Worm (Caenorhabditis elegans) whole organism, early embryonic: ENCODE measurements around the gene srxa-19.

Source experiments
- B0310.2 ChIP-seq: sonication (generic microtip); optimal IDR thresholded peaks from 2 replicates; lab custom pipeline; 2016; ENCODE audit warnings: mild to moderate bottlenecking, missing genetic modification characterization, missing compliant biosample characterization
- ama-1 ChIP-seq: fragments of 150-350 bp; optimal IDR thresholded peaks from 2 replicates; lab custom pipeline; 2014
- ceh-13 ChIP-seq: fragments of 200-800 bp; sonication (Bioruptor generic); optimal IDR thresholded peaks from 2 replicates; lab custom pipeline; 2018; ENCODE audit warnings: mild to moderate bottlenecking, missing genetic modification characterization, missing compliant biosample characterization
- flt-1 ChIP-seq: fragments of 200-800 bp; sonication (Bioruptor generic); IDR thresholded peaks from 2 replicates; pipeline ENCODE4 v1.3.6; 2022; ENCODE audit warnings: missing genetic modification characterization, missing compliant biosample characterization
- hmbx-1 ChIP-seq: sonication (generic microtip); optimal IDR thresholded peaks from 2 replicates; lab custom pipeline; 2016; ENCODE audit warnings: mild to moderate bottlenecking, missing genetic modification characterization, missing compliant biosample characterization
- hmg-4 ChIP-seq: fragments of 200-800 bp; sonication (Bioruptor generic); optimal IDR thresholded peaks from 2 replicates; lab custom pipeline; 2018; ENCODE audit warnings: mild to moderate bottlenecking, missing genetic modification characterization, missing compliant biosample characterization
- hnd-1 ChIP-seq: sonication (generic microtip); optimal IDR thresholded peaks from 2 replicates; lab custom pipeline; 2016; ENCODE audit warnings: missing genetic modification characterization, missing compliant biosample characterization
- tbx-37 ChIP-seq: fragments of 200-800 bp; sonication (Bioruptor generic); conservative IDR thresholded peaks from 2 replicates; pipeline ENCODE4 v1.3.6; 2022; ENCODE audit warnings: missing genetic modification reagents, missing genetic modification characterization, missing compliant biosample characterization
- tra-4 ChIP-seq: sonication (generic microtip); optimal IDR thresholded peaks from 2 replicates; lab custom pipeline; 2017; ENCODE audit warnings: missing genetic modification characterization, missing compliant biosample characterization

ce11 chrV:10134077-10134693 lies 11.6 kb upstream of the srxa-19 start, which contains the start of the genes C08B6.18, wdr-20 and C08B6.8:
- TF ChIP-seq ceh-13 (GFP tag; lab: Kevin White, UChicago) (no peak), hmbx-1 (tag; lab: Kevin White, UChicago) (no peak), tbx-37 (GFP tag; lab: Robert Waterston, UW) (no peak), ama-1 (no peak), B0310.2 (tag; lab: Kevin White, UChicago) (no peak), flt-1 (GFP tag; lab: Robert Waterston, UW) (no peak), hmg-4 (GFP tag; lab: Kevin White, UChicago) (no peak), tra-4 (tag; lab: Kevin White, UChicago) (no peak), hnd-1 (no peak)
